Fruit fly (Drosophila melanogaster) whole organism, embryonic: ENCODE measurements around the gene dwg.

ENCODE experiments used
- Bgb ChIP-seq: fragments of 200-800 bp; sonication (Bioruptor generic); IDR thresholded peaks from 2 replicates; pipeline ENCODE4 v1.3.6; 2022; ENCODE audit warnings: missing biosample characterization, missing genetic modification characterization; ENCODE audit not compliant: partially characterized antibody
- CG10209 ChIP-seq: fragments of 200-800 bp; sonication (Bioruptor generic); optimal IDR thresholded peaks from 3 replicates; lab custom pipeline; 2017; ENCODE audit warnings: missing biosample characterization, mild to moderate bottlenecking, missing genetic modification characterization, missing genetic modification reagents
- CG11247 ChIP-seq: fragments of 200-800 bp; sonication (Bioruptor generic); IDR thresholded peaks from 2 replicates; pipeline ENCODE4 v1.3.6; 2022; ENCODE audit warnings: missing biosample characterization, missing genetic modification characterization
- CG12104 ChIP-seq: fragments of 200-800 bp; sonication (Bioruptor generic); optimal IDR thresholded peaks from 3 replicates; lab custom pipeline; 2016; ENCODE audit warnings: missing biosample characterization, missing genetic modification characterization
- CG12155 ChIP-seq: fragments of 200-800 bp; sonication (Bioruptor generic); optimal IDR thresholded peaks from 3 replicates; lab custom pipeline; 2016; ENCODE audit warnings: missing biosample characterization, missing genetic modification characterization
- CG12391 ChIP-seq: fragments of 200-800 bp; sonication (Bioruptor generic); optimal IDR thresholded peaks from 3 replicates; lab custom pipeline; 2018; ENCODE audit warnings: missing biosample characterization, mild to moderate bottlenecking, missing genetic modification characterization, moderate library complexity
- CG12744 ChIP-seq: fragments of 200-800 bp; sonication (Bioruptor generic); optimal IDR thresholded peaks from 2 replicates; lab custom pipeline; 2016; ENCODE audit warnings: missing biosample characterization, missing genetic modification characterization
- CG13424 ChIP-seq: fragments of 200-800 bp; sonication (Bioruptor generic); optimal IDR thresholded peaks from 2 replicates; lab custom pipeline; 2019; ENCODE audit warnings: missing biosample characterization, mild to moderate bottlenecking, missing genetic modification characterization, moderate library complexity
- CG13624 ChIP-seq: fragments of 200-800 bp; sonication (Bioruptor generic); optimal IDR thresholded peaks from 2 replicates; lab custom pipeline; 2016; ENCODE audit warnings: missing biosample characterization, missing genetic modification characterization
- CG15073 ChIP-seq: fragments of 200-800 bp; sonication (Bioruptor generic); optimal IDR thresholded peaks from 2 replicates; lab custom pipeline; 2016; ENCODE audit warnings: missing biosample characterization, missing genetic modification characterization
- CG15269 ChIP-seq: fragments of 200-800 bp; sonication (Bioruptor generic); optimal IDR thresholded peaks from 2 replicates; lab custom pipeline; 2018; ENCODE audit warnings: missing biosample characterization, mild to moderate bottlenecking, missing genetic modification characterization, moderate library complexity
- CG1603 ChIP-seq: fragments of 200-800 bp; sonication (Bioruptor generic); optimal IDR thresholded peaks from 2 replicates; lab custom pipeline; 2019; ENCODE audit warnings: missing biosample characterization, mild to moderate bottlenecking, missing genetic modification characterization, moderate library complexity
- CG30403 ChIP-seq: fragments of 200-800 bp; sonication (Bioruptor generic); optimal IDR thresholded peaks from 3 replicates; lab custom pipeline; 2016; ENCODE audit warnings: missing biosample characterization, missing genetic modification characterization
- CG34224 ChIP-seq: fragments of 200-800 bp; sonication (Bioruptor generic); IDR thresholded peaks from 3 replicates; pipeline ENCODE4 v1.3.6; 2022; ENCODE audit warnings: missing biosample characterization, missing genetic modification characterization; ENCODE audit not compliant: partially characterized antibody
- CG4617 ChIP-seq: fragments of 200-800 bp; sonication (Bioruptor generic); optimal IDR thresholded peaks from 3 replicates; lab custom pipeline; 2016; ENCODE audit warnings: missing biosample characterization, missing genetic modification characterization, borderline replicate concordance
- CG6272 ChIP-seq: fragments of 200-800 bp; sonication (Bioruptor generic); IDR thresholded peaks from 2 replicates; pipeline ENCODE4 v1.3.6; 2022; ENCODE audit warnings: missing biosample characterization, missing genetic modification characterization
- CG6765 ChIP-seq: fragments of 200-800 bp; sonication (Bioruptor generic); optimal IDR thresholded peaks from 3 replicates; lab custom pipeline; 2017; ENCODE audit warnings: missing biosample characterization, mild to moderate bottlenecking, missing genetic modification characterization
- CG6791 ChIP-seq: fragments of 200-800 bp; sonication (Bioruptor generic); IDR thresholded peaks from 3 replicates; pipeline ENCODE4 v1.3.6; 2022; ENCODE audit warnings: missing biosample characterization, missing genetic modification characterization; ENCODE audit not compliant: partially characterized antibody
- CG7786 ChIP-seq: fragments of 200-800 bp; sonication (Bioruptor generic); optimal IDR thresholded peaks from 2 replicates; lab custom pipeline; 2016; ENCODE audit warnings: missing biosample characterization, missing genetic modification characterization
- CG9817 ChIP-seq: fragments of 200-800 bp; sonication (Bioruptor generic); optimal IDR thresholded peaks from 2 replicates; lab custom pipeline; 2018; ENCODE audit warnings: missing biosample characterization, mild to moderate bottlenecking, missing genetic modification characterization, moderate library complexity
- CoRest ChIP-seq: fragments of 200-800 bp; sonication (Bioruptor generic); optimal IDR thresholded peaks from 3 replicates; lab custom pipeline; 2018; ENCODE audit warnings: missing biosample characterization, mild to moderate bottlenecking, missing genetic modification characterization, moderate library complexity
- D ChIP-seq, 2 experiments: fragments of 200-800 bp in 1 of 2; fragments of >200 bp in 1 of 2; sonication (Bioruptor generic) in 1 of 2; optimal IDR thresholded peaks; 2 replicates in 1 of 2; 3 replicates in 1 of 2; lab custom pipeline; 2017; ENCODE audit warnings: mild to moderate bottlenecking in 1 of 2, missing biosample characterization in 1 of 2, missing genetic modification characterization in 1 of 2, missing genetic modification reagents in 1 of 2
- Doc2 ChIP-seq: fragments of 200-800 bp; sonication (Bioruptor generic); IDR thresholded peaks from 2 replicates; pipeline ENCODE4 v1.3.6; 2022; ENCODE audit warnings: missing biosample characterization, missing genetic modification characterization
- Doc3 ChIP-seq: fragments of 200-800 bp; sonication (Bioruptor generic); IDR thresholded peaks from 3 replicates; pipeline ENCODE4 v1.3.6; 2022; ENCODE audit warnings: missing biosample characterization, missing genetic modification characterization; ENCODE audit not compliant: partially characterized antibody
- Dref ChIP-seq: fragments of 200-800 bp; sonication (Bioruptor generic); IDR thresholded peaks from 2 replicates; pipeline ENCODE4 v1.3.6; 2022; ENCODE audit warnings: missing biosample characterization, missing genetic modification characterization
- E2f2 ChIP-seq: fragments of 200-800 bp; sonication (Bioruptor generic); IDR thresholded peaks from 2 replicates; pipeline ENCODE4 v1.3.6; 2022; ENCODE audit warnings: missing biosample characterization, missing genetic modification characterization
- Fer1 ChIP-seq: fragments of 200-800 bp; sonication (Bioruptor generic); optimal IDR thresholded peaks from 2 replicates; lab custom pipeline; 2017; ENCODE audit warnings: missing biosample characterization, mild to moderate bottlenecking, missing genetic modification characterization
- Hmr ChIP-seq: fragments of 200-800 bp; sonication (Bioruptor generic); optimal IDR thresholded peaks from 3 replicates; lab custom pipeline; 2017; ENCODE audit warnings: mild to moderate bottlenecking, missing biosample characterization, missing genetic modification reagents, missing genetic modification characterization
- MBD-R2 ChIP-seq: fragments of 200-800 bp; sonication (Bioruptor generic); IDR thresholded peaks from 2 replicates; pipeline ENCODE4 v1.3.6; 2022; ENCODE audit warnings: missing biosample characterization, missing genetic modification characterization
- MESR4 ChIP-seq: fragments of 200-800 bp; sonication (Bioruptor generic); optimal IDR thresholded peaks from 2 replicates; lab custom pipeline; 2018; ENCODE audit warnings: missing biosample characterization, mild to moderate bottlenecking, missing genetic modification characterization, moderate library complexity
- Sry-β ChIP-seq: fragments of 200-800 bp; sonication (Bioruptor generic); optimal IDR thresholded peaks from 2 replicates; lab custom pipeline; 2018; ENCODE audit warnings: missing biosample characterization, mild to moderate bottlenecking, missing genetic modification characterization, moderate library complexity
- YL-1 ChIP-seq: fragments of 200-800 bp; sonication (Bioruptor generic); optimal IDR thresholded peaks from 3 replicates; lab custom pipeline; 2017; ENCODE audit warnings: missing biosample characterization, mild to moderate bottlenecking, missing genetic modification characterization
- amos ChIP-seq: fragments of 200-800 bp; sonication (Bioruptor generic); IDR thresholded peaks from 2 replicates; pipeline ENCODE4 v1.3.6; 2022; ENCODE audit warnings: missing biosample characterization, missing genetic modification characterization; ENCODE audit not compliant: partially characterized antibody
- bbx ChIP-seq: fragments of 200-800 bp; sonication (Bioruptor generic); IDR thresholded peaks from 2 replicates; pipeline ENCODE4 v1.3.6; 2022; ENCODE audit warnings: missing biosample characterization, missing genetic modification characterization; ENCODE audit not compliant: partially characterized antibody
- crp ChIP-seq, 2 experiments: fragments of 200-800 bp; sonication (Bioruptor generic); optimal IDR thresholded peaks; 2 replicates in 1 of 2; 3 replicates in 1 of 2; lab custom pipeline; 2017; ENCODE audit warnings: missing biosample characterization in 2 of 2, missing genetic modification characterization in 2 of 2, mild to moderate bottlenecking in 1 of 2, moderate library complexity in 1 of 2
- fu2 ChIP-seq: fragments of 200-800 bp; sonication (Bioruptor generic); optimal IDR thresholded peaks from 2 replicates; lab custom pipeline; 2016; ENCODE audit warnings: missing biosample characterization, missing genetic modification characterization
- hb ChIP-seq: fragments of 200-800 bp; sonication (Bioruptor generic); IDR thresholded peaks from 3 replicates; pipeline ENCODE4 v1.3.6; 2022; ENCODE audit warnings: missing biosample characterization, missing genetic modification characterization; ENCODE audit not compliant: partially characterized antibody
- inv ChIP-seq: fragments of 200-800 bp; sonication (Bioruptor generic); IDR thresholded peaks from 2 replicates; pipeline ENCODE4 v1.3.6; 2022; ENCODE audit warnings: missing biosample characterization, missing genetic modification characterization; ENCODE audit not compliant: partially characterized antibody
- jumu ChIP-seq: fragments of 200-800 bp; sonication (Bioruptor generic); optimal IDR thresholded peaks from 3 replicates; lab custom pipeline; 2016; ENCODE audit warnings: missing biosample characterization, missing genetic modification characterization
- klu ChIP-seq: fragments of 200-800 bp; sonication (Bioruptor generic); IDR thresholded peaks from 2 replicates; pipeline ENCODE4 v1.3.6; 2022; ENCODE audit warnings: missing biosample characterization, missing genetic modification characterization
- mld ChIP-seq: fragments of 200-800 bp; sonication (Bioruptor generic); IDR thresholded peaks from 3 replicates; pipeline ENCODE4 v1.3.6; 2022; ENCODE audit warnings: missing biosample characterization, missing genetic modification characterization; ENCODE audit not compliant: partially characterized antibody
- pzg ChIP-seq: fragments of 200-800 bp; sonication (Bioruptor generic); optimal IDR thresholded peaks from 3 replicates; lab custom pipeline; 2018; ENCODE audit warnings: missing biosample characterization, mild to moderate bottlenecking, missing genetic modification characterization, moderate library complexity
- row ChIP-seq: fragments of 200-800 bp; sonication (Bioruptor generic); IDR thresholded peaks from 3 replicates; pipeline ENCODE4 v1.3.6; 2022; ENCODE audit warnings: missing biosample characterization, missing genetic modification characterization
- shn ChIP-seq: fragments of 200-800 bp; sonication (Bioruptor generic); optimal IDR thresholded peaks from 3 replicates; lab custom pipeline; 2016; ENCODE audit warnings: missing biosample characterization, missing genetic modification characterization
- slp2 ChIP-seq: fragments of 200-800 bp; sonication (Bioruptor generic); optimal IDR thresholded peaks from 2 replicates; lab custom pipeline; 2016; ENCODE audit warnings: missing biosample characterization, missing genetic modification characterization
- sna ChIP-seq: fragments of 200-800 bp; sonication (Bioruptor generic); IDR thresholded peaks from 2 replicates; pipeline ENCODE4 v1.3.6; 2022; ENCODE audit warnings: missing biosample characterization, missing genetic modification characterization; ENCODE audit not compliant: partially characterized antibody
- tna ChIP-seq: fragments of 200-800 bp; sonication (Bioruptor generic); IDR thresholded peaks from 2 replicates; pipeline ENCODE4 v1.3.6; 2022; ENCODE audit warnings: missing biosample characterization, missing genetic modification characterization; ENCODE audit not compliant: partially characterized antibody
- trem ChIP-seq: fragments of 200-800 bp; optimal IDR thresholded peaks from 3 replicates; lab custom pipeline; 2019; ENCODE audit warnings: missing biosample characterization, mild to moderate bottlenecking, missing genetic modification characterization, moderate library complexity
- zf30C ChIP-seq: fragments of 200-800 bp; sonication (Bioruptor generic); optimal IDR thresholded peaks from 3 replicates; lab custom pipeline; 2018; ENCODE audit warnings: missing biosample characterization, mild to moderate bottlenecking, missing genetic modification characterization

The dwg gene

DNA sequence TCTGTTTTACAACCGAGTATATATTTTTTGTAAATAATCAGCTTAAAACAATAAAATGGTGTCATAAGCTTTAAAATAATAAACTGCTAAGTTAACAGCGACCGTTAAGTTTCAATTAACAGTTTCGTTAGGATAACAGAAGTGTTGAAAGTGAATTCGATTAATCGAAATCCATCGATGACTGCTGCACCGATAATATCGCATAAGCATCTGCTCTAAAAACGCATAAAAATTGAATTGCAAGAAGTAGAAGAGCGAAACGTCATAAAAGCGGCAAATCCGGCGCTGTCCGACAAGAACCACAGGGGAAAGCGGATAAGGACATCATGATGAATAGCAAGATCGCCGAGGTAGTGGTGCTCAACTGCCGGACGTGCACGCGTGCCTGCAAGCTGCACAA lies at the start of gene dwg:
dwg (plus strand) TSS at position 193 of the 400 bp plus-strand sequence.
- no peak for TF ChIP-seq CG6765
- TF ChIP-seq CG12155 = no peak
- TF ChIP-seq CG6791 (GFP tag; lab: Robert Waterston, UW) = peak; percentile 87
- TF ChIP-seq row (GFP tag; lab: Robert Waterston, UW) = peak; percentile 17; the same call in 1 of the 3 replicates
- TF ChIP-seq CG1603 = no peak
- TF ChIP-seq MESR4 (GFP tag; lab: Kevin White, UChicago) = peak; percentile 66
- TF ChIP-seq CG13624 (GFP tag; lab: Kevin White, UChicago) = no peak
- TF ChIP-seq CG15073 (GFP tag; lab: Kevin White, UChicago) = no peak
- peak in 1 of 2 experiments; percentile 32 for TF ChIP-seq crp (GFP tag; optimal IDR thresholded peaks at IDR 0.05; lab: Kevin White, UChicago)
- no peak for TF ChIP-seq CG15269 (tag; lab: Kevin White, UChicago)
- no peak for TF ChIP-seq Hmr (GFP tag; lab: Kevin White, UChicago)
- no peak for TF ChIP-seq CG11247 (GFP tag; lab: Robert Waterston, UW)
- peak; percentile 56 for TF ChIP-seq CG4617 (GFP tag; lab: Kevin White, UChicago)
- no peak for TF ChIP-seq CG13424 (tag; lab: Kevin White, UChicago)
- TF ChIP-seq mld (GFP tag; lab: Robert Waterston, UW) = peak; percentile 82; the same call in 2 of the 3 replicates
- peak; percentile 89 for TF ChIP-seq amos (GFP tag; lab: Robert Waterston, UW)
- no peak for TF ChIP-seq Fer1 (GFP tag; lab: Kevin White, UChicago)
- TF ChIP-seq D (optimal IDR thresholded peaks at IDR 0.05; lab: Kevin White, UChicago) = no peak
- TF ChIP-seq D (GFP tag; optimal IDR thresholded peaks at IDR 0.05; lab: Kevin White, UChicago) = no peak
- peak; percentile 30 for TF ChIP-seq YL-1 (GFP tag; lab: Kevin White, UChicago)
- TF ChIP-seq Dref (GFP tag; lab: Robert Waterston, UW) = peak; percentile 76
- peak; percentile 69 for TF ChIP-seq hb (GFP tag; lab: Robert Waterston, UW)
- TF ChIP-seq bbx (GFP tag; lab: Robert Waterston, UW) = peak; percentile 90
- TF ChIP-seq CG9817 (tag; lab: Kevin White, UChicago) = no peak
- no peak for TF ChIP-seq shn (GFP tag; lab: Kevin White, UChicago)
- TF ChIP-seq trem (tag; lab: Kevin White, UChicago) = peak; percentile 36
- TF ChIP-seq Doc2 = no peak
- TF ChIP-seq E2f2 (GFP tag; lab: Robert Waterston, UW) = peak; percentile 54
- TF ChIP-seq CG34224 = peak; percentile 82
- TF ChIP-seq jumu (GFP tag; lab: Kevin White, UChicago) = no peak
- TF ChIP-seq Doc3 (GFP tag; lab: Robert Waterston, UW) = peak; percentile 79
- no peak for TF ChIP-seq CG6272
- no peak for TF ChIP-seq slp2 (GFP tag; lab: Kevin White, UChicago)
- TF ChIP-seq tna (GFP tag; lab: Robert Waterston, UW) = peak; percentile 62
- peak; percentile 53 for TF ChIP-seq pzg (GFP tag; lab: Kevin White, UChicago)
- TF ChIP-seq inv (GFP tag; lab: Robert Waterston, UW) = peak; percentile 65
- peak; percentile 4 for TF ChIP-seq Sry-β (GFP tag; lab: Kevin White, UChicago)
- no peak for TF ChIP-seq CG12391 (tag; lab: Kevin White, UChicago)
- TF ChIP-seq CG7786 = no peak
- TF ChIP-seq CG30403 (GFP tag; lab: Kevin White, UChicago) = no peak
- TF ChIP-seq fu2 (GFP tag; lab: Kevin White, UChicago) = no peak
- TF ChIP-seq CG12104 (GFP tag; lab: Kevin White, UChicago) = no peak
- TF ChIP-seq zf30C (GFP tag; lab: Kevin White, UChicago) = no peak
- no peak for TF ChIP-seq klu (GFP tag; lab: Robert Waterston, UW)
- TF ChIP-seq MBD-R2 = peak; percentile 75
- no peak for TF ChIP-seq CG12744
- TF ChIP-seq sna (GFP tag; lab: Robert Waterston, UW) = peak; percentile 81
- TF ChIP-seq Bgb (GFP tag; lab: Robert Waterston, UW) = peak; percentile 88
- no peak for TF ChIP-seq CG10209 (GFP tag; lab: Kevin White, UChicago)
- TF ChIP-seq CoRest = no peak
